Worm (Caenorhabditis elegans): Measurements from ENCODE around the gene rbmx-2.

Gene rbmx-2

DNA sequence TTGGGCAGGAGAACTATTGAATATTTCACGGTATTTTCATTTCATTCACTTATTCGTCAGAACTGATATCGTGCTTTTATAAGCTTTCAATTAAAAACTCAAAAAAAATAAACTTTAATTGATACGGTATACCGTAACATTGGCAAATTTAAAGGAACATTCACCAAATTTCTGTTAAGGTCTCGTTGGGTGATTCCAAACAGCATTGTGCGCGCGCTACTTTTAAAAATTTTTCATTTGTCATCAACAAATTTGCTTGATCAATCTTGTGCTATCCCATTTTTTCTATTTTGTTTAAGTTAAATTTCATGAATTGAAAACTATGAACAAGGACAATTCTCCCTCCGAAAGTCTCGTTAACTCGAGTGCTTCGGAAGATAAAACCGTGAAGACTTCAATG is 1.7 kb upstream of the rbmx-2 start, which contains the start of gene szy-4:
Gene szy-4, plus strand, starts transcription at position 229 of the 400 bp plus-strand sequence.
- TF ChIP-seq K09A11.1 (tag; optimal IDR thresholded peaks at IDR 0.05; ENCODE audit: insufficient read depth) (no peak), ztf-16 (tag; optimal IDR thresholded peaks at IDR 0.05) (no peak), unc-86 (tag; optimal IDR thresholded peaks at IDR 0.05) (no peak)

DNA sequence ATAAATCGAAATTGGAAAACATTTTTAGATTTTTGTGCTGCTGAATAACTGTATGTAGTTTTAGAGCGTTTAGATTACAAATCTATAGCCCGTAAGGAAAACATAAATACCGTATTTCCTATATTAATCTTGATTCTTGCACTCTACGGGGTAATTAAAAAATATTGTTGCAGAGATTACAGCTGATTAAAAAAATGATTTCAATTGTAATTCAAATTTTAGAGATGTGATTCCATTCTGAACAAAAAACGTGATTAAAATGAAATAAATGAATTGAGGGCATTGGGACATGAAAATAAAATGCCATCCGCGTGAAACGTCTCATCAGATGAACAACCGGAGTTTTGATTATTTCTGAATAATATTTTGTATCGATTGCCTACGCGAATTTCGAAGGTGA is 4.3 kb downstream of the rbmx-2 start, which contains the start of gene cpb-2:
Gene cpb-2, plus strand, starts transcription at position 301 of the 400 bp plus-strand sequence.
- TF ChIP-seq ceh-24 (tag; optimal IDR thresholded peaks at IDR 0.05) (no peak), pat-9 (tag; optimal IDR thresholded peaks at IDR 0.05) (no peak), ets-4 (tag; optimal IDR thresholded peaks at IDR 0.05) (no peak), pha-4 (tag; optimal IDR thresholded peaks at IDR 0.05) (no peak), sdc-2 (tag; optimal IDR thresholded peaks at IDR 0.05) (no peak), pqm-1 (tag; optimal IDR thresholded peaks at IDR 0.05) (no peak)

DNA sequence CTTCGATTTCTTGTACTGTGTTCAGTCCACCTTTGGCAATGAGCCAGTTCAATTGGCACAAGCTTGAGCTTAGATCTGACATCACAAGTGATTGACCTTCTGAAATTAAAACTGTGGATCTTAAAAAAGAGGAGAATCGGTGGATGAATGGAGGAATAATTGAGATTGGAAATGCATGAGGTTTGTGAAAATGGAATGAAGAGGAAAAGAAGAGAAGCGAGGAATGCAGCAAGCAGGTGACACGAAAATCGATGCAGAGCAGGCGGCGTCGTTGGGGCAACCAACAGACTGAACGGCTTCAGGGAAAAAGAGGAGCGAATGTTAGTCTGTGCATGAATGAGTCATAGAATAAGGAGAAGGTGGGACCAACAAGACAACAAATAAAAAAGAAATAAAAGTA is 5.5 kb downstream of the rbmx-2 start, which contains the start of gene fkh-8:
Gene fkh-8, minus strand, starts transcription at position 101 of the 400 bp plus-strand sequence.
- TF ChIP-seq hlh-30 (tag; optimal IDR thresholded peaks at IDR 0.05; ENCODE audit: insufficient read depth) (peak; percentile 2), fkh-6 (tag; optimal IDR thresholded peaks at IDR 0.05) (no peak), ceh-48 (tag; optimal IDR thresholded peaks at IDR 0.05) (peak; percentile 64)

DNA sequence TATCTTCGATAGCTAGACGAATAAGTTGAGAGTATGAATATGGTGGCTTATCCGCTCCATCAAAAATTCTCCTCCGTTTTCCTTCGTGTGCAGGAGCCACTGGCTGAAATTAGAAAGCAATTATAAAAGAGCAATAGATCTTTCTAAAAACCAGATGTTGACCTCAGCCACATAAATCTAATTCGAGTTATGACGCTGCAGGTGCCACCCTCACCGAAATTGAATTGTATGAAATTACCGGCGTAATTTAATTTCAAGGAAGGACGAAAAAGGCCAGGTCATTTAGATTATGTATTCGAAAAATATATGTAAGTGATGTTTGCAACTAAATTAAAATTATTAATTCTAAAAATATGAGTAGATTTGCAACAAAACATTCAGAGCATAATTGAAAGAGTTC is 6.0 kb downstream of the rbmx-2 start:
- TF ChIP-seq unc-42 (tag; optimal IDR thresholded peaks at IDR 0.05): peak; percentile 73
- TF ChIP-seq syd-9 (tag; optimal IDR thresholded peaks at IDR 0.05): no peak
- no peak for TF ChIP-seq ceh-6 (GFP tag; optimal IDR thresholded peaks at IDR 0.05)
- no peak for TF ChIP-seq odd-2 (tag; optimal IDR thresholded peaks at IDR 0.05)

DNA sequence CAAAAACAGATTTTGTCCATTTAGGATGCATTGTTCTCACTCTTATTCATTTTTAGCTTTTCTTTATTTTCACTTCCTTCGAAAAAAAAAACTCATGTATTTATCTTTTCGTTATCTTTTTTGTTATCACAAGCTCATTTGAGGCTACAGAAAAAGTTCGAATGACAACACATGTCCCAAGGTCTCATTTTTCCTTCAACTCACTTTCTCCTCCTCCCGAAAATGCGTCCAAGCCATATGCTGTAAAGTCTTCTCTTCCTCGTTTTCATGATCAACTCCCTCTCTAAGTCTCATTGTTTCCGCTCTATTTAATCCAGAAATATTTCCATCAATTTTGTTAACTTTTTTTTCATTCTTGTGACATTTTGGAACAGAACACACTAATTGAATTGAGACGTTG is 15.4 kb downstream of the rbmx-2 start:
- TF ChIP-seq sox-2 (GFP tag; IDR thresholded peaks at IDR 0.05): no peak
- peak; percentile 26 for TF ChIP-seq ceh-18 (tag; optimal IDR thresholded peaks at IDR 0.05)
- TF ChIP-seq ceh-45 (GFP tag; IDR thresholded peaks at IDR 0.05): no peak
- TF ChIP-seq madf-2 (tag; optimal IDR thresholded peaks at IDR 0.05): no peak

DNA sequence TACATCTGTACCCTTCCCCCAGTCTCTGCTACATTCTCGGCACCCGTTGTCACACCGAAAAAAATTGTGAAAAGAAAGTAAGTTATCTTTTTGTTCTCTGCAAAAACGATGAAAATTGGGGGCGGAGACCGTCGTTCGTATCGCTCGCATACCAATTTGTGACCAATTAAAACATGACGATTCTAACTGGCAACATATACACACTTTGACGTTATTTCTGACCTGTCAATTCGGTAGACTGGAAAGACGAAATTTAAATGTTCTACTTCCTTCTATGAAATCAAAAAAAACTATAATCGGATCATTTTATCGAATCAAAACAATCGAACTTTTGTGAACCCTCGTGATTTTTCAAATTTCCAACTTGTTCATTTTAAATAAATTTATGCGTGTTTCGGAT is 16.2 kb downstream of the rbmx-2 start:
- no peak for TF ChIP-seq unc-3 (GFP tag; conservative IDR thresholded peaks at IDR 0.05)
- TF ChIP-seq unc-3 (tag; optimal IDR thresholded peaks at IDR 0.05): no peak
- TF ChIP-seq F13H6.1 (tag; optimal IDR thresholded peaks at IDR 0.05): no peak
- TF ChIP-seq fkh-10 (GFP tag; optimal IDR thresholded peaks at IDR 0.05): no peak
- no peak for TF ChIP-seq gmeb-2 (tag; optimal IDR thresholded peaks at IDR 0.05)
- no peak for TF ChIP-seq zip-5 (tag; optimal IDR thresholded peaks at IDR 0.05)
- no peak for TF ChIP-seq ref-2 (tag; optimal IDR thresholded peaks at IDR 0.05)
- no peak for TF ChIP-seq hlh-30 (tag; optimal IDR thresholded peaks at IDR 0.05; ENCODE audit: insufficient read depth)
- no peak for TF ChIP-seq unc-86 (tag; optimal IDR thresholded peaks at IDR 0.05)
- TF ChIP-seq pax-1 (tag; optimal IDR thresholded peaks at IDR 0.05): no peak
- no peak for TF ChIP-seq nhr-232 (tag; optimal IDR thresholded peaks at IDR 0.05)

DNA sequence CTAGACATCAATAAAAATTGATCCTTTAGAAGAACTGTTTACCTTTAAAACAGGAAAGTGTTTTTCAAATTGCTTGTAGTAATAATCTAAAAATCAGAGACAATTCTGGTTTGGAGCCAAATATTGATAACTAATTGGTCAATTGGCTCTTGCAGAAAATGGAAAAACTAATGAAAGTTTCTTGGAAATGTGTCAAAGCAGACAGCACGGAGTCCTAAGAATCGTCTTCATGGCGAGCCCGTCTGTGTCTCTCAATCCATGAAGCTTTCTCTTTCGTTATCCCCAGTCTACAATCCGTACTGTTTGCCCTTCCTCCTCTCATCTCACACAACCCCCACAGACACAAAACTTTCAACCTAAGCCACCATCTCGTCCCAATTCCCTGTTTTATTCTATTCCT is 17.2 kb downstream of the rbmx-2 start, which contains the start of gene F40H3.1:
Gene F40H3.1, plus strand, starts transcription at position 301 of the 400 bp plus-strand sequence.
- TF ChIP-seq che-1 (tag; optimal IDR thresholded peaks at IDR 0.05): no peak
- TF ChIP-seq rnt-1 (tag; optimal IDR thresholded peaks at IDR 0.05): no peak
- TF ChIP-seq Y22D7AL.16 (tag; optimal IDR thresholded peaks at IDR 0.05): no peak
- TF ChIP-seq pha-2 (tag; optimal IDR thresholded peaks at IDR 0.05): no peak
- TF ChIP-seq pqm-1 (tag; optimal IDR thresholded peaks at IDR 0.05): no peak
- no peak for TF ChIP-seq mec-3 (tag; optimal IDR thresholded peaks at IDR 0.05; ENCODE audit: borderline replicate concordance)
- TF ChIP-seq unc-3 (GFP tag; conservative IDR thresholded peaks at IDR 0.05): no peak
- no peak for TF ChIP-seq unc-3 (tag; optimal IDR thresholded peaks at IDR 0.05)
- TF ChIP-seq ceh-34 (tag; optimal IDR thresholded peaks at IDR 0.05): no peak
- TF ChIP-seq ceh-2 (tag; optimal IDR thresholded peaks at IDR 0.05): no peak
- no peak for TF ChIP-seq odd-2 (tag; optimal IDR thresholded peaks at IDR 0.05)
- no peak for TF ChIP-seq C08G9.2 (tag; optimal IDR thresholded peaks at IDR 0.05)
- TF ChIP-seq eyg-1 (tag; optimal IDR thresholded peaks at IDR 0.05): no peak
- TF ChIP-seq lin-11 (tag; optimal IDR thresholded peaks at IDR 0.05): no peak
- TF ChIP-seq fkh-10 (GFP tag; optimal IDR thresholded peaks at IDR 0.05): no peak
- no peak for TF ChIP-seq nhr-11 (tag; optimal IDR thresholded peaks at IDR 0.05)

All from whole organism, late embryonic.